Fruit fly (Drosophila melanogaster): Measurements from ENCODE around the gene OdsH.
A peak's percentile ranks its signal among the peaks of the same experiment; 100 is the strongest.

The OdsH gene

dm6 chrX:17802353-17803121 lies 11.7 kb downstream of the OdsH start (continued):
- TF ChIP-seq CG5953 (GFP tag; IDR thresholded peaks at IDR 0.05) (no peak), al (GFP tag; IDR thresholded peaks at IDR 0.05) (0 out of 2 replicates have a peak, but pooled peaks have one; percentile 8), CG15696 (tag; optimal IDR thresholded peaks at IDR 0.05) (peak; percentile 24), CG1602 (GFP tag; optimal IDR thresholded peaks at IDR 0.05) (peak; percentile 25), CG15479 (GFP tag; optimal IDR thresholded peaks at IDR 0.05) (peak; percentile 24), zfh1 (GFP tag; IDR thresholded peaks at IDR 0.05) (peak; percentile 25; the same call in 1 of the 3 replicates), seq (GFP tag; IDR thresholded peaks at IDR 0.05) (no peak), fd102C (GFP tag; optimal IDR thresholded peaks at IDR 0.05) (no peak), CG1603 (tag; optimal IDR thresholded peaks at IDR 0.05) (peak; percentile 17), inv (GFP tag; IDR thresholded peaks at IDR 0.05; ENCODE audit: partially characterized antibody) (no peak), fd96Cb (tag; optimal IDR thresholded peaks at IDR 0.05) (peak; percentile 40), Hmr (GFP tag; optimal IDR thresholded peaks at IDR 0.05) (peak; percentile 58), Myb (GFP tag; optimal IDR thresholded peaks at IDR 0.05) (no peak), Xrp1 (GFP tag; IDR thresholded peaks at IDR 0.05) (peak; percentile 53), CG13296 (GFP tag; optimal IDR thresholded peaks at IDR 0.05) (peak; percentile 14), Sox100B (GFP tag; optimal IDR thresholded peaks at IDR 0.05) (peak; percentile 53), HLH3B (GFP tag; IDR thresholded peaks at IDR 0.05) (no peak), Dip2 (GFP tag; IDR thresholded peaks at IDR 0.05) (no peak), salm (tag; optimal IDR thresholded peaks at IDR 0.05) (no peak), CG6813 (GFP tag; optimal IDR thresholded peaks at IDR 0.05) (peak; percentile 2), ewg (GFP tag; optimal IDR thresholded peaks at IDR 0.05) (peak; percentile 64), prd (optimal IDR thresholded peaks at IDR 0.05) (no peak), prd (GFP tag; IDR thresholded peaks at IDR 0.05) (peak; percentile 57; the same call in 1 of the 3 replicates), CG2120 (GFP tag; optimal IDR thresholded peaks at IDR 0.05) (peak; percentile 61), CG4730 (GFP tag; IDR thresholded peaks at IDR 0.05) (peak; percentile 26; the same call in 1 of the 2 replicates), Dbx (GFP tag; IDR thresholded peaks at IDR 0.05) (0 out of 3 replicates have a peak, but pooled peaks have one; percentile 22), Dad (GFP tag; optimal IDR thresholded peaks at IDR 0.05) (no peak), CG12236 (GFP tag; optimal IDR thresholded peaks at IDR 0.05) (no peak), Nf-YC (tag; optimal IDR thresholded peaks at IDR 0.05) (peak; percentile 91), CG10565 (GFP tag; optimal IDR thresholded peaks at IDR 0.05) (no peak), CG4424 (GFP tag; optimal IDR thresholded peaks at IDR 0.05) (peak; percentile 33), usp (GFP tag; optimal IDR thresholded peaks at IDR 0.05) (no peak), sc (optimal IDR thresholded peaks at IDR 0.05) (no peak), sc (GFP tag; optimal IDR thresholded peaks at IDR 0.05) (no peak), CG7556 (GFP tag; optimal IDR thresholded peaks at IDR 0.05) (peak; percentile 61)

- no peak for TF ChIP-seq CG2875 (GFP tag; optimal IDR thresholded peaks at IDR 0.05)
- TF ChIP-seq CG3847 (GFP tag; IDR thresholded peaks at IDR 0.05): no peak
- no peak for TF ChIP-seq CG12236 (GFP tag; optimal IDR thresholded peaks at IDR 0.05)
- TF ChIP-seq crol (GFP tag; IDR thresholded peaks at IDR 0.05): no peak
- no peak for TF ChIP-seq Dbx (GFP tag; IDR thresholded peaks at IDR 0.05)
- TF ChIP-seq phol (tag; optimal IDR thresholded peaks at IDR 0.05): no peak
- TF ChIP-seq CG11247 (GFP tag; IDR thresholded peaks at IDR 0.05): no peak
- TF ChIP-seq CG14050 (GFP tag; IDR thresholded peaks at IDR 0.05): no peak
- no peak for TF ChIP-seq HLH54F (GFP tag; optimal IDR thresholded peaks at IDR 0.05)
- no peak for TF ChIP-seq wor (GFP tag; IDR thresholded peaks at IDR 0.05)
- no peak for TF ChIP-seq CG6813 (GFP tag; optimal IDR thresholded peaks at IDR 0.05)
- TF ChIP-seq CG7786 (GFP tag; optimal IDR thresholded peaks at IDR 0.05): no peak
- no peak for TF ChIP-seq gro (GFP tag; optimal IDR thresholded peaks at IDR 0.05)
- TF ChIP-seq onecut (GFP tag; IDR thresholded peaks at IDR 0.05): no peak
- no peak for TF ChIP-seq Eip74EF (GFP tag; optimal IDR thresholded peaks at IDR 0.05)
- TF ChIP-seq CG13624 (GFP tag; optimal IDR thresholded peaks at IDR 0.05): no peak
- TF ChIP-seq ro (GFP tag; IDR thresholded peaks at IDR 0.05): no peak
- no peak for TF ChIP-seq kah (GFP tag; optimal IDR thresholded peaks at IDR 0.05)
These were observed 13.2 kb downstream of the OdsH start for dm6 chrX:17804048-17804447.
